Fruit fly (Drosophila melanogaster) whole organism, wandering third instar larva: ENCODE data around the gene ND-51.

ENCODE experiments used
- Abd-B ChIP-seq: fragments of >200 bp; optimal IDR thresholded peaks from 2 replicates; lab custom pipeline; 2017; ENCODE audit warnings: missing biosample characterization, missing genetic modification characterization
- Hr83 ChIP-seq: fragments of 200-300 bp; sonication (Bioruptor generic); optimal IDR thresholded peaks from 2 replicates; lab custom pipeline; 2016; ENCODE audit warnings: missing biosample characterization, mild to moderate bottlenecking, missing genetic modification characterization, moderate library complexity; ENCODE audit not compliant: poor library complexity, severe bottlenecking
- N ChIP-seq: fragments of >200 bp; optimal IDR thresholded peaks from 2 replicates; lab custom pipeline; 2018; ENCODE audit warnings: missing biosample characterization, missing external identifiers, missing genetic modification characterization
- Rel ChIP-seq, 2 experiments: fragments of 200-800 bp; sonication (Bioruptor generic) in 1 of 2; optimal IDR thresholded peaks; 2 replicates in 1 of 2; 3 replicates in 1 of 2; lab custom pipeline; 2016 to 2019; ENCODE audit warnings: mild to moderate bottlenecking in 2 of 2, missing biosample characterization in 2 of 2, missing genetic modification characterization in 2 of 2, moderate library complexity in 1 of 2
- br ChIP-seq: fragments of 200-800 bp; sonication (Bioruptor generic); optimal IDR thresholded peaks from 2 replicates; lab custom pipeline; 2016; ENCODE audit warnings: missing biosample characterization, missing genetic modification characterization
- dl ChIP-seq, 2 experiments: fragments of 175-275, 200-275 bp in 1 of 2; fragments of 200-275 bp in 1 of 2; sonication (Bioruptor generic); optimal IDR thresholded peaks; lab custom pipeline; 2018; ENCODE audit warnings: mild to moderate bottlenecking in 2 of 2, missing biosample characterization in 2 of 2, missing genetic modification characterization in 2 of 2, moderate library complexity in 2 of 2; ENCODE audit not compliant: partially characterized antibody in 2 of 2, insufficient read depth in 1 of 2
- rgr ChIP-seq: fragments of 200-800 bp; sonication (Bioruptor generic); optimal IDR thresholded peaks from 3 replicates; lab custom pipeline; 2016; ENCODE audit warnings: missing biosample characterization, mild to moderate bottlenecking, missing genetic modification characterization
- usp ChIP-seq: fragments of >200 bp; optimal IDR thresholded peaks from 2 replicates; lab custom pipeline; 2017; ENCODE audit warnings: missing biosample characterization, missing genetic modification characterization

- peak; percentile 27 for TF ChIP-seq rgr
- peak; percentile 22 for TF ChIP-seq br
- TF ChIP-seq Hr83, result peak; percentile 9
- TF ChIP-seq N (GFP tag; lab: Kevin White, UChicago), result no peak
- TF ChIP-seq dl (GFP tag; optimal IDR thresholded peaks at IDR 0.05; lab: Kevin White, UChicago; ENCODE audit: insufficient read depth in 1 of 2, partially characterized antibody in 2 of 2), result peak; percentile 58 to 74
- TF ChIP-seq usp (GFP tag; lab: Kevin White, UChicago), result no peak
- TF ChIP-seq Abd-B, result no peak
- TF ChIP-seq Rel (GFP tag; optimal IDR thresholded peaks at IDR 0.05; lab: Kevin White, UChicago), result no peak
- TF ChIP-seq Rel (tag; optimal IDR thresholded peaks at IDR 0.05; lab: Kevin White, UChicago), result peak; percentile 87
Observed at dm6 chr2L:6088371-6089365, 26.1 kb upstream of the ND-51 start.
